Worm (Caenorhabditis elegans) whole organism, L4 larva: ENCODE data around the gene F54H12.4.
A peak's percentile ranks its signal among the peaks of the same experiment; 100 is the strongest.

ENCODE experiments used
- D1046.2 ChIP-seq: fragments of 200-800 bp; sonication (Bioruptor generic); IDR thresholded peaks from 2 replicates; pipeline ENCODE4 v1.3.6; 2022; ENCODE audit warnings: missing genetic modification characterization, missing compliant biosample characterization
- F37D6.2 ChIP-seq: sonication (generic microtip); optimal IDR thresholded peaks from 2 replicates; lab custom pipeline; 2016; ENCODE audit warnings: mild to moderate bottlenecking, missing genetic modification characterization, missing compliant biosample characterization
- F44E2.7 ChIP-seq: fragments of 200-800 bp; sonication (Bioruptor generic); IDR thresholded peaks from 2 replicates; pipeline ENCODE4 v2.1.2; 2022; ENCODE audit warnings: missing genetic modification characterization, missing compliant biosample characterization
- T20F7.1 ChIP-seq: fragments of 200-800 bp; sonication (Bioruptor generic); optimal IDR thresholded peaks from 2 replicates; lab custom pipeline; 2018; ENCODE audit warnings: mild to moderate bottlenecking, missing genetic modification characterization, missing compliant biosample characterization
- T26A8.4 ChIP-seq: fragments of 200-800 bp; sonication (Bioruptor generic); IDR thresholded peaks from 2 replicates; pipeline ENCODE4 v1.3.6; 2022; ENCODE audit warnings: missing genetic modification characterization, missing compliant biosample characterization
- ZK337.2 ChIP-seq: fragments of 200-800 bp; sonication (Bioruptor generic); IDR thresholded peaks from 2 replicates; pipeline ENCODE4 v1.3.6; 2022; ENCODE audit warnings: missing genetic modification reagents, missing genetic modification characterization, missing compliant biosample characterization
- ZK546.5 ChIP-seq, 2 experiments: sonication (generic microtip); optimal IDR thresholded peaks; 2 replicates each; lab custom pipeline; 2017; ENCODE audit warnings: missing biosample characterization in 2 of 2, missing genetic modification characterization in 2 of 2
- aha-1 ChIP-seq: fragments of 150-350 bp; peaks from one replicate; lab custom pipeline; 2014; ENCODE audit warnings: missing biosample characterization, missing genetic modification characterization
- ama-1 ChIP-seq: fragments of 150-350 bp; optimal IDR thresholded peaks from 2 replicates; lab custom pipeline; 2014; ENCODE audit warnings: inconsistent platforms, mixed read lengths
- ceh-20 ChIP-seq: fragments of 200-800 bp; sonication (Bioruptor generic); IDR thresholded peaks from 2 replicates; pipeline ENCODE4 v1.3.6; 2022; ENCODE audit warnings: missing genetic modification reagents, missing genetic modification characterization, missing compliant biosample characterization
- ceh-32 ChIP-seq: sonication (generic microtip); optimal IDR thresholded peaks from 2 replicates; lab custom pipeline; 2016; ENCODE audit warnings: mild to moderate bottlenecking, missing genetic modification characterization, missing compliant biosample characterization; ENCODE audit not compliant: poor library complexity
- ceh-44 ChIP-seq: fragments of 200-800 bp; sonication (Bioruptor generic); IDR thresholded peaks from 2 replicates; pipeline ENCODE4 v1.3.6; 2022; ENCODE audit warnings: missing genetic modification reagents, missing genetic modification characterization, missing compliant biosample characterization
- ceh-82 ChIP-seq: sonication (generic microtip); optimal IDR thresholded peaks from 2 replicates; lab custom pipeline; 2017; ENCODE audit warnings: missing biosample characterization, missing genetic modification characterization
- daf-12 ChIP-seq: fragments of 150-350 bp; optimal IDR thresholded peaks from 2 replicates; lab custom pipeline; 2014; ENCODE audit warnings: missing biosample characterization, missing genetic modification reagents, missing genetic modification characterization
- daf-19 ChIP-seq: fragments of 200-800 bp; sonication (Bioruptor generic); conservative IDR thresholded peaks from 2 replicates; pipeline ENCODE4 v1.3.6; 2022; ENCODE audit warnings: missing genetic modification characterization, missing compliant biosample characterization
- daf-8 ChIP-seq: fragments of 200-800 bp; sonication (Bioruptor generic); IDR thresholded peaks from 2 replicates; pipeline ENCODE4 v1.3.6; 2022; ENCODE audit warnings: missing genetic modification characterization, missing compliant biosample characterization
- dmd-6 ChIP-seq: fragments of 200-800 bp; sonication (Bioruptor generic); IDR thresholded peaks from 2 replicates; pipeline ENCODE4 v1.3.6; 2022; ENCODE audit warnings: missing genetic modification reagents, missing genetic modification characterization, missing compliant biosample characterization
- dmd-9 ChIP-seq: fragments of 200-800 bp; sonication (Bioruptor generic); IDR thresholded peaks from 2 replicates; pipeline ENCODE4 v1.3.6; 2022; ENCODE audit warnings: missing genetic modification reagents, missing genetic modification characterization, missing compliant biosample characterization
- duxl-1 ChIP-seq: sonication (generic microtip); optimal IDR thresholded peaks from 2 replicates; lab custom pipeline; 2016; ENCODE audit warnings: mild to moderate bottlenecking, missing genetic modification characterization, moderate library complexity, missing compliant biosample characterization; ENCODE audit not compliant: poor library complexity
- egl-27 ChIP-seq: sonication (generic microtip); optimal IDR thresholded peaks from 3 replicates; lab custom pipeline; 2017; ENCODE audit warnings: missing biosample characterization, missing genetic modification reagents, missing genetic modification characterization
- egl-43 ChIP-seq: fragments of 200-800 bp; sonication (Bioruptor generic); IDR thresholded peaks from 2 replicates; pipeline ENCODE4 v1.3.6; 2022; ENCODE audit warnings: missing genetic modification reagents, missing genetic modification characterization, missing compliant biosample characterization
- fkh-10 ChIP-seq: fragments of 150-350 bp; optimal IDR thresholded peaks from 2 replicates; lab custom pipeline; 2014; ENCODE audit warnings: missing biosample characterization, missing genetic modification reagents, missing genetic modification characterization
- fos-1 ChIP-seq: fragments of 150-350 bp; optimal IDR thresholded peaks from 2 replicates; lab custom pipeline; 2014; ENCODE audit warnings: missing biosample characterization, missing genetic modification characterization
- lin-15B ChIP-seq: fragments of 150-350 bp; sonication (generic microtip); optimal IDR thresholded peaks from 3 replicates; lab custom pipeline; 2014; ENCODE audit warnings: missing biosample characterization, missing genetic modification characterization
- lin-29 ChIP-seq: fragments of 200-800 bp; sonication (Bioruptor generic); IDR thresholded peaks from 2 replicates; pipeline ENCODE4 v1.3.6; 2022; ENCODE audit warnings: missing genetic modification reagents, missing genetic modification characterization, missing compliant biosample characterization
- lin-38 ChIP-seq: fragments of 200-800 bp; sonication (Bioruptor generic); IDR thresholded peaks from 2 replicates; pipeline ENCODE4 v1.3.6; 2022; ENCODE audit warnings: missing genetic modification reagents, missing genetic modification characterization, missing compliant biosample characterization
- lin-39 ChIP-seq: fragments of 150-350 bp; optimal IDR thresholded peaks from 2 replicates; lab custom pipeline; 2014; ENCODE audit warnings: missing biosample characterization, missing genetic modification reagents, missing genetic modification characterization
- madf-9 ChIP-seq: fragments of 200-800 bp; sonication (Bioruptor generic); conservative IDR thresholded peaks from 2 replicates; pipeline ENCODE4 v1.3.6; 2022; ENCODE audit warnings: missing genetic modification reagents, missing genetic modification characterization, missing compliant biosample characterization
- mdl-1 ChIP-seq, 2 experiments: fragments of 150-350 bp in 1 of 2; sonication (generic microtip) in 1 of 2; optimal IDR thresholded peaks; 2 replicates each; lab custom pipeline; 2014 to 2017; ENCODE audit warnings: missing biosample characterization in 2 of 2, missing genetic modification characterization in 2 of 2
- mdt-29 ChIP-seq: fragments of 200-800 bp; sonication (Bioruptor generic); IDR thresholded peaks from 2 replicates; pipeline ENCODE4 v1.3.6; 2022; ENCODE audit warnings: missing genetic modification reagents, missing genetic modification characterization, missing compliant biosample characterization
- nhr-11 ChIP-seq: fragments of 150-350 bp; optimal IDR thresholded peaks from 2 replicates; lab custom pipeline; 2014; ENCODE audit warnings: missing biosample characterization, missing genetic modification characterization
- nhr-111 ChIP-seq: fragments of 200-800 bp; sonication (Bioruptor generic); optimal IDR thresholded peaks from 2 replicates; lab custom pipeline; 2018; ENCODE audit warnings: mild to moderate bottlenecking, missing genetic modification characterization, missing compliant biosample characterization
- nhr-28 ChIP-seq: fragments of 150-350 bp; optimal IDR thresholded peaks from 2 replicates; lab custom pipeline; 2014; ENCODE audit warnings: missing biosample characterization, missing genetic modification characterization
- nhr-48 ChIP-seq: sonication (generic microtip); optimal IDR thresholded peaks from 2 replicates; lab custom pipeline; 2016; ENCODE audit warnings: mild to moderate bottlenecking, missing genetic modification characterization, missing compliant biosample characterization
- nhr-77 ChIP-seq: fragments of 150-350 bp; optimal IDR thresholded peaks from 2 replicates; lab custom pipeline; 2014; ENCODE audit warnings: missing biosample characterization, missing genetic modification characterization
- pha-4 ChIP-seq, 2 experiments: fragments of 150-350 bp in 1 of 2; fragments of 200-800 bp in 1 of 2; sonication (Bioruptor generic) in 1 of 2; IDR thresholded peaks in 1 of 2; optimal IDR thresholded peaks in 1 of 2; 2 replicates each; pipeline versions ENCODE4 v1.3.6 to Lab custom; 2014 to 2022; ENCODE audit warnings: missing genetic modification characterization in 2 of 2, missing genetic modification reagents in 2 of 2, missing biosample characterization in 1 of 2, missing compliant biosample characterization in 1 of 2
- rbr-2 ChIP-seq: sonication (generic microtip); optimal IDR thresholded peaks from 2 replicates; lab custom pipeline; 2016; ENCODE audit warnings: missing genotype, missing genetic modification characterization, missing compliant biosample characterization
- sdz-12 ChIP-seq: fragments of 200-800 bp; sonication (Bioruptor generic); optimal IDR thresholded peaks from 2 replicates; lab custom pipeline; 2018; ENCODE audit warnings: mild to moderate bottlenecking, missing genetic modification characterization, missing compliant biosample characterization
- set-16 ChIP-seq: fragments of 200-800 bp; sonication (Bioruptor generic); IDR thresholded peaks from 2 replicates; pipeline ENCODE4 v1.3.6; 2022; ENCODE audit warnings: missing genetic modification reagents, missing genetic modification characterization, missing compliant biosample characterization
- snpc-1.2 ChIP-seq: fragments of 200-800 bp; sonication (Bioruptor generic); IDR thresholded peaks from 2 replicates; pipeline ENCODE4 v1.3.6; 2022; ENCODE audit warnings: missing genetic modification reagents, missing genetic modification characterization, missing compliant biosample characterization
- snpc-4 ChIP-seq: fragments of 150-350 bp; optimal IDR thresholded peaks from 2 replicates; lab custom pipeline; 2014; ENCODE audit warnings: missing biosample characterization, missing genetic modification characterization
- spr-3 ChIP-seq: fragments of 200-800 bp; sonication (Bioruptor generic); optimal IDR thresholded peaks from 2 replicates; lab custom pipeline; 2018; ENCODE audit warnings: mild to moderate bottlenecking, missing genetic modification characterization, missing compliant biosample characterization
- unc-39 ChIP-seq: sonication (generic microtip); optimal IDR thresholded peaks from 2 replicates; lab custom pipeline; 2017; ENCODE audit warnings: missing biosample characterization, missing genetic modification characterization
- vab-7 ChIP-seq: fragments of 200-800 bp; sonication (Bioruptor generic); IDR thresholded peaks from 2 replicates; pipeline ENCODE4 v1.3.6; 2022; ENCODE audit warnings: missing genetic modification reagents, missing genetic modification characterization, missing compliant biosample characterization
- zag-1 ChIP-seq: fragments of 150-350 bp; optimal IDR thresholded peaks from 2 replicates; lab custom pipeline; 2014; ENCODE audit warnings: missing biosample characterization, missing genetic modification characterization
- zfp-2 ChIP-seq: sonication (generic microtip); optimal IDR thresholded peaks from 2 replicates; lab custom pipeline; 2016; ENCODE audit warnings: mild to moderate bottlenecking, missing genetic modification characterization, missing compliant biosample characterization
- zfp-3 ChIP-seq: fragments of 200-800 bp; sonication (Bioruptor generic); conservative IDR thresholded peaks from 2 replicates; pipeline ENCODE4 v1.3.6; 2022; ENCODE audit warnings: missing genetic modification reagents, missing genetic modification characterization, missing compliant biosample characterization

F54H12.4 gene

DNA sequence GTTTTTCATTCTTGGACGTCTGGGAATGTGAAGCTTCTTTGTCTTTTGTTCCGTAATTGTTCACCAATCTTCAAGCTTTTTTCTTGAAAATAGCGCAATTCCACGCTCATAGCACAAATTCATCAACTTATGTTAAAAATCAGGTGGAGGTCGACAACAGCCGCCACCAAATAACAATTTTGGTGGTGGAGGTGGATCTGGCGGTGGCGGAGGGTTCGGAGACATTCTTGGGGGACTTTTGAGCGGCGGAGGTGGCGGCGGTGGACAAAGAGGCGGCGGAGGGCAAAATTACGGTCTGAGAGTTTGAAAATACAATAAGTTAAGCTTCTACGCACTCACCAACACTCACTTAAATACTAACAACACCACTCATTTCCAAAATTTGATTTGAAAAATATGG, 19.4 kb upstream of the F54H12.4 start:
- TF ChIP-seq aha-1 (tag; lab: Kevin White, UChicago) (peak; percentile 11), nhr-77 (tag; lab: Kevin White, UChicago) (no peak), pha-4 (GFP tag; IDR thresholded peaks at IDR 0.05; lab: Robert Waterston, UW) (no peak), pha-4 (tag; optimal IDR thresholded peaks at IDR 0.05; lab: Kevin White, UChicago) (no peak), snpc-1.2 (0 out of 2 replicates have a peak, but pooled peaks have one; percentile 8), D1046.2 (GFP tag; lab: Robert Waterston, UW) (peak; percentile 57; the same call in 1 of the 2 replicates), set-16 (GFP tag; lab: Robert Waterston, UW) (peak; percentile 64)
- TF ChIP-seq, all 104 proteins: peak for 4

DNA sequence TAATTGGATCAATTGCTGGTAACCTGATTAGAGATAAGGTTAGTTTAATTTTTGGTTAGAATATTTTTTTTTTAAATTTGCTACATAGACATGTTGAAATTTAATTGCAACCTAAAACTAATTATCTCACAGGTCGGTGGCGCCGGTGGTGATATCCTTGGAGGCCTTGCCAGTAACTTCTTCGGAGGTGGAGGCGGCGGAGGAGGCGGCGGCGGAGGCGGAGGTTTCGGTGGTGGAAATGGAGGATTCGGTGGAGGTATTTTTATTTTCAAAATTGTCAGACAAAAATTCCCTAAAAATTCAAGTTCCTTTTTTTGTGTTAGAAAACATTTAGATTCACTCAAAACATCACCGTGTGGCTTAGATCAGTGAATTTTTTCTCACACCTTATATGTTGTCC, 18.7 kb upstream of the F54H12.4 start:
- TF ChIP-seq lin-29 (GFP tag; lab: Robert Waterston, UW) (no peak), set-16 (GFP tag; lab: Robert Waterston, UW) (peak; percentile 66)

DNA sequence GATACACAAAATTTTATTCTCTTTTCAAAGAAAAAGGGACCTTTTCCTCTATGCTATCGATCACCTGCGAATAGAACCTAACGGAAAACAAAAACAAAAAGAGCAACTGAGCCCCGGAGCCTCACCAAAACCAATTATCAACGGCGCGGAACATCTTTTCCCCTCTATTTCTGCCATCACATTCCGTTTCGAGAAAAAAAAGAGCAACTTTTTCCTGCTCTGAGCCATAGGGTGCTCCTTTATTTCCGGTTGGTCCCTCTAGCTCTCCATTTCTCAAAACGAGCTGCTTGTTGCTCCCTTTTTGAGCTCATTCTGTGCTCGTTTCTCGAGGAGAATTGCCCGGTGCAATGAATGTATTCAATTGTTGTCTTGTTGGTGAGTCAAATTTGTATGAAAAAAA, 17.1 kb upstream of the F54H12.4 start, which contains the start of gene clp-1:
TSS of gene clp-1 (plus strand) at position 301 of the 400 bp plus-strand sequence.
- TF ChIP-seq zfp-2 (no peak), egl-43 (GFP tag; lab: Robert Waterston, UW) (0 out of 2 replicates have a peak, but pooled peaks have one; percentile 16), zfp-3 (no peak)

DNA sequence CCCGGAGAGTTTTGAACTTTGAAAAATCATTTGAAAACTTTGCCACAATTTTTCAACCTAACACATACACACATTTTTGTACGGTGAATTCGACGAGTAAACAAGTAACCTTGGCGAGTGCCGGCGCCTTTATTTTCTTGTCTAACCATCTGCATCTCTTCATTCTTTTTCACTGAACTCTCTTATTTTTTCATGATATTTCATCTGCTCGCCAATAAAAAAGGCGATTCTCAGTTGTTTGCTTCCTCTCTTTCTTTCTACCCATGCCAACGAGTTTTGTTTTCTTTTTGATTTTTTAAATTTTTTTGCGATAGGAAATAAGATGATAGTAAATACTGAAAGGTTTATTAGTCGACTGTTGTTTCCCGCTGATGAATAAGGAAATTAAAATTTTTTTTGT, 16.2 kb upstream of the F54H12.4 start:
- no peak for TF ChIP-seq nhr-48 (tag; lab: Kevin White, UChicago)
- TF ChIP-seq nhr-111: no peak
- TF ChIP-seq daf-19: no peak
- TF ChIP-seq ceh-20 (GFP tag; lab: Robert Waterston, UW): no peak
- TF ChIP-seq dmd-9 (GFP tag; lab: Robert Waterston, UW): no peak
- TF ChIP-seq nhr-11 (tag; lab: Kevin White, UChicago): no peak
- TF ChIP-seq madf-9 (GFP tag; lab: Robert Waterston, UW): no peak
- TF ChIP-seq daf-12 (tag; lab: Kevin White, UChicago): no peak
- TF ChIP-seq T20F7.1: no peak
- no peak for TF ChIP-seq duxl-1
- no peak for TF ChIP-seq mdt-29 (GFP tag; lab: Robert Waterston, UW)
- no peak for TF ChIP-seq egl-27
- TF ChIP-seq ama-1 (lab: Kevin White, UChicago): no peak
- no peak for TF ChIP-seq daf-8 (GFP tag; lab: Robert Waterston, UW)
- no peak for TF ChIP-seq F44E2.7 (GFP tag; lab: Robert Waterston, UW)
- no peak for TF ChIP-seq ceh-44
- TF ChIP-seq ceh-32: no peak
- TF ChIP-seq rbr-2 (tag; lab: Kevin White, UChicago): no peak
- no peak for TF ChIP-seq zfp-3
- TF ChIP-seq vab-7 (GFP tag; lab: Robert Waterston, UW): no peak
- no peak for TF ChIP-seq T26A8.4 (GFP tag; lab: Robert Waterston, UW)
- peak; percentile 44 for TF ChIP-seq nhr-28 (tag; lab: Kevin White, UChicago)
- TF ChIP-seq lin-39 (tag; lab: Kevin White, UChicago): no peak
- TF ChIP-seq ZK337.2: no peak
- no peak for TF ChIP-seq sdz-12 (GFP tag; lab: Kevin White, UChicago)
- no peak for TF ChIP-seq lin-15B (tag; lab: Kevin White, UChicago)
- TF ChIP-seq ceh-82: no peak
- no peak for TF ChIP-seq spr-3 (GFP tag; lab: Kevin White, UChicago)
- TF ChIP-seq unc-39 (tag; lab: Kevin White, UChicago): no peak
- no peak for TF ChIP-seq F37D6.2 (tag; lab: Kevin White, UChicago)
- TF ChIP-seq lin-38 (GFP tag; lab: Robert Waterston, UW): no peak
- no peak for TF ChIP-seq ZK546.5 (tag; optimal IDR thresholded peaks at IDR 0.05; lab: Kevin White, UChicago)
- TF ChIP-seq dmd-6: no peak; the same call in 1 of the 2 replicates
- TF ChIP-seq snpc-4 (tag; lab: Kevin White, UChicago): no peak
- TF ChIP-seq fos-1 (tag; lab: Kevin White, UChicago): no peak
- no peak for TF ChIP-seq fkh-10 (GFP tag; lab: Kevin White, UChicago)
- TF ChIP-seq mdl-1 (tag; optimal IDR thresholded peaks at IDR 0.05; lab: Kevin White, UChicago): peak in 1 of 2 experiments; percentile 23
- TF ChIP-seq zag-1: no peak
